Worm (Caenorhabditis elegans) whole organism, midembryonic: ENCODE data around the gene nlp-80.

ENCODE experiments used
- T22C8.4 ChIP-seq: fragments of 200-800 bp; sonication (Bioruptor generic); IDR thresholded peaks from 2 replicates; pipeline ENCODE4 v1.3.6; 2022; ENCODE audit warnings: missing genetic modification characterization, missing compliant biosample characterization
- cog-1 ChIP-seq: sonication (generic microtip); optimal IDR thresholded peaks from 2 replicates; lab custom pipeline; 2016; ENCODE audit warnings: missing genetic modification characterization, missing compliant biosample characterization
- flt-1 ChIP-seq: fragments of 200-800 bp; sonication (Bioruptor generic); IDR thresholded peaks from 2 replicates; pipeline ENCODE4 v1.3.6; 2022; ENCODE audit warnings: missing genetic modification characterization, missing compliant biosample characterization
- med-1 ChIP-seq: sonication (generic microtip); optimal IDR thresholded peaks from 2 replicates; lab custom pipeline; 2017; ENCODE audit warnings: missing genetic modification characterization, mild to moderate bottlenecking, missing compliant biosample characterization, antibody characterized with exemption, missing genetic modification reagents; ENCODE audit not compliant: insufficient read depth
- tab-1 ChIP-seq: fragments of 200-800 bp; sonication (Bioruptor generic); IDR thresholded peaks from 2 replicates; pipeline ENCODE4 v1.3.6; 2022; ENCODE audit warnings: missing genetic modification characterization, missing compliant biosample characterization
- ztf-23 ChIP-seq: fragments of 200-800 bp; sonication (Bioruptor generic); IDR thresholded peaks from 2 replicates; pipeline ENCODE4 v1.3.6; 2022; ENCODE audit warnings: missing genetic modification reagents, missing genetic modification characterization, missing compliant biosample characterization
- ztf-29 ChIP-seq: fragments of 200-800 bp; sonication (Bioruptor generic); IDR thresholded peaks from 2 replicates; pipeline ENCODE4 v1.3.6; 2022; ENCODE audit warnings: missing genetic modification reagents, missing genetic modification characterization, missing compliant biosample characterization

DNA sequence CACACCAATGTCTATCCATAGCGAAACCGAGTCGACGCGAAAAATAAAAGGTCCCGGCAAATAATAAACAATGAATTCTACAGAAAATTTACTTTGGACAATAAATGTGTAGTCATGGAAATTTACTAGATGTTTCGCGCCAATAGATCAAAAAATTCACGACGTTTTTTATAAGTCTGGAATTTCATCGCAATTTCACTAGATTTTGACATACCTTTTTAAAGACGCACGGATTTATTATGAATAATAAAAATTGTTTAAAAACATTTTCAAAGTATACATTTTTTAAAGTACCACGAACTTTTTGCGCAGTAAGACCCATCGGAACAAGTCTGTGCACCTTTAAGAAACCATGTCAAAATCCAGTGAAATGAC is 10.6 kb upstream of the nlp-80 start:
- TF ChIP-seq flt-1, result no peak
- no peak for TF ChIP-seq T22C8.4 (GFP tag; lab: Robert Waterston, UW)
- no peak for TF ChIP-seq tab-1 (GFP tag; lab: Robert Waterston, UW)
- no peak for TF ChIP-seq cog-1 (tag; lab: Kevin White, UChicago)
- TF ChIP-seq ztf-23 (GFP tag; lab: Robert Waterston, UW), result no peak
- no peak for TF ChIP-seq ztf-29 (GFP tag; lab: Robert Waterston, UW)
- TF ChIP-seq med-1 (GFP tag; lab: Kevin White, UChicago), result no peak
